Worm (Caenorhabditis elegans) whole organism, young adult: ENCODE results near the gene bbs-4.

Experiments
- B0336.3 ChIP-seq: fragments of 200-800 bp; sonication (Bioruptor generic); IDR thresholded peaks from 2 replicates; pipeline ENCODE4 v1.3.6; 2022; ENCODE audit warnings: missing genetic modification characterization, missing compliant biosample characterization
- C06A6.2 ChIP-seq: fragments of 200-800 bp; sonication (Bioruptor generic); conservative IDR thresholded peaks from 2 replicates; pipeline ENCODE4 v1.3.6; 2022; ENCODE audit warnings: missing genetic modification characterization, missing compliant biosample characterization
- F22D6.2 ChIP-seq: sonication (generic microtip); optimal IDR thresholded peaks from 2 replicates; lab custom pipeline; 2016; ENCODE audit warnings: mild to moderate bottlenecking, missing genetic modification characterization, missing compliant biosample characterization
- aptf-3 ChIP-seq: fragments of 200-800 bp; sonication (Bioruptor generic); IDR thresholded peaks from 2 replicates; pipeline ENCODE4 v1.3.6; 2022; ENCODE audit warnings: missing genetic modification characterization, missing compliant biosample characterization
- attf-5 ChIP-seq: fragments of 200-800 bp; sonication (Bioruptor generic); optimal IDR thresholded peaks from 2 replicates; lab custom pipeline; 2018; ENCODE audit warnings: mild to moderate bottlenecking, missing genetic modification characterization, missing compliant biosample characterization
- cebp-1 ChIP-seq, 2 experiments: fragments of 200-800 bp in 1 of 2; sonication (Bioruptor generic) in 1 of 2; sonication (generic microtip) in 1 of 2; IDR thresholded peaks in 1 of 2; optimal IDR thresholded peaks in 1 of 2; 2 replicates each; pipeline versions ENCODE4 v1.3.6 to Lab custom; 2017 to 2022; ENCODE audit warnings: missing compliant biosample characterization in 2 of 2, missing genetic modification characterization in 2 of 2, mild to moderate bottlenecking in 1 of 2, missing genetic modification reagents in 1 of 2, moderate library complexity in 1 of 2
- ceh-27 ChIP-seq: fragments of 200-800 bp; sonication (Bioruptor generic); optimal IDR thresholded peaks from 2 replicates; lab custom pipeline; 2018; ENCODE audit warnings: mild to moderate bottlenecking, missing genetic modification characterization, moderate library complexity, missing compliant biosample characterization
- ceh-91 ChIP-seq: fragments of 200-800 bp; sonication (Bioruptor generic); IDR thresholded peaks from 2 replicates; pipeline ENCODE4 v1.3.6; 2022; ENCODE audit warnings: missing genetic modification reagents, missing genetic modification characterization, missing compliant biosample characterization
- efl-1 ChIP-seq: fragments of 150-350 bp; optimal IDR thresholded peaks from 2 replicates; lab custom pipeline; 2014; ENCODE audit warnings: missing biosample characterization, missing genetic modification reagents, missing genetic modification characterization
- him-1 ChIP-seq: sonication (generic microtip); optimal IDR thresholded peaks from 2 replicates; lab custom pipeline; 2016; ENCODE audit warnings: missing genotype, missing genetic modification reagents, missing genetic modification characterization, missing compliant biosample characterization
- lag-1 ChIP-seq: fragments of 200-800 bp; sonication (Bioruptor generic); IDR thresholded peaks from 2 replicates; pipeline ENCODE4 v1.3.6; 2022; ENCODE audit warnings: missing genetic modification reagents, missing genetic modification characterization, missing compliant biosample characterization
- let-526 ChIP-seq: fragments of 200-800 bp; sonication (Bioruptor generic); IDR thresholded peaks from 2 replicates; pipeline ENCODE4 v1.3.6; 2022; ENCODE audit warnings: missing genetic modification reagents, missing genetic modification characterization, missing compliant biosample characterization
- let-607 ChIP-seq, 2 experiments: fragments of 200-800 bp in 1 of 2; sonication (Bioruptor generic) in 1 of 2; sonication (generic microtip) in 1 of 2; optimal IDR thresholded peaks; 2 replicates each; lab custom pipeline; 2016 to 2018; ENCODE audit warnings: mild to moderate bottlenecking in 2 of 2, missing compliant biosample characterization in 2 of 2, missing genetic modification characterization in 2 of 2, moderate library complexity in 2 of 2, missing genotype in 1 of 2
- lin-26 ChIP-seq: fragments of 200-800 bp; sonication (Bioruptor generic); IDR thresholded peaks from 2 replicates; pipeline ENCODE4 v1.3.6; 2022; ENCODE audit warnings: missing genetic modification reagents, missing genetic modification characterization, missing compliant biosample characterization
- lin-35 ChIP-seq, 3 experiments: fragments of 150-350 bp in 2 of 3; sonication (generic microtip) in 1 of 3; optimal IDR thresholded peaks; 2 replicates each; lab custom pipeline; 2014 to 2018; ENCODE audit warnings: missing biosample characterization in 3 of 3, missing genetic modification characterization in 3 of 3, missing genetic modification reagents in 3 of 3
- lin-40 ChIP-seq: sonication (generic microtip); optimal IDR thresholded peaks from 2 replicates; lab custom pipeline; 2016; ENCODE audit warnings: missing genetic modification characterization, mild to moderate bottlenecking, missing compliant biosample characterization, missing genotype, missing genetic modification reagents
- lin-54 ChIP-seq: fragments of 200-800 bp; sonication (Bioruptor generic); optimal IDR thresholded peaks from 2 replicates; lab custom pipeline; 2018; ENCODE audit warnings: mild to moderate bottlenecking, missing genetic modification characterization, missing compliant biosample characterization
- lsy-27 ChIP-seq: sonication (generic microtip); optimal IDR thresholded peaks from 2 replicates; lab custom pipeline; 2017; ENCODE audit warnings: missing genetic modification characterization, mild to moderate bottlenecking, missing compliant biosample characterization, antibody characterized with exemption, missing genotype, borderline replicate concordance; ENCODE audit not compliant: insufficient read depth
- madf-10 ChIP-seq: sonication (generic microtip); optimal IDR thresholded peaks from 2 replicates; lab custom pipeline; 2016; ENCODE audit warnings: mild to moderate bottlenecking, missing genetic modification characterization, missing compliant biosample characterization
- madf-3 ChIP-seq: fragments of 200-800 bp; sonication (Bioruptor generic); IDR thresholded peaks from 2 replicates; pipeline ENCODE4 v1.3.6; 2022; ENCODE audit warnings: missing genetic modification reagents, missing genetic modification characterization, missing compliant biosample characterization
- mcd-1 ChIP-seq: fragments of 200-800 bp; sonication (Bioruptor generic); IDR thresholded peaks from 2 replicates; pipeline ENCODE4 v1.3.6; 2022; ENCODE audit warnings: missing genetic modification reagents, missing genetic modification characterization, missing compliant biosample characterization
- mes-4 ChIP-seq: sonication (generic microtip); optimal IDR thresholded peaks from 2 replicates; lab custom pipeline; 2016; ENCODE audit warnings: missing genotype, missing genetic modification characterization, missing compliant biosample characterization
- nfya-1 ChIP-seq: sonication (generic microtip); optimal IDR thresholded peaks from 2 replicates; lab custom pipeline; 2017; ENCODE audit warnings: antibody characterized with exemption, missing compliant biosample characterization, missing genetic modification characterization, borderline replicate concordance; ENCODE audit not compliant: insufficient read depth
- nfya-2 ChIP-seq: fragments of 200-800 bp; sonication (Bioruptor generic); IDR thresholded peaks from 2 replicates; pipeline ENCODE4 v1.3.6; 2022; ENCODE audit warnings: missing genetic modification reagents, missing genetic modification characterization, missing compliant biosample characterization
- nfyb-1 ChIP-seq: fragments of 200-800 bp; sonication (Bioruptor generic); IDR thresholded peaks from 2 replicates; pipeline ENCODE4 v1.3.6; 2022; ENCODE audit warnings: missing genetic modification reagents, missing genetic modification characterization, missing compliant biosample characterization
- nhr-27 ChIP-seq: fragments of 200-800 bp; sonication (Bioruptor generic); optimal IDR thresholded peaks from 2 replicates; lab custom pipeline; 2018; ENCODE audit warnings: mild to moderate bottlenecking, missing genetic modification characterization, moderate library complexity, missing compliant biosample characterization
- rcor-1 ChIP-seq: fragments of 200-800 bp; sonication (Bioruptor generic); IDR thresholded peaks from 2 replicates; pipeline ENCODE4 v1.3.6; 2022; ENCODE audit warnings: missing genetic modification reagents, missing genetic modification characterization, missing compliant biosample characterization
- rec-8 ChIP-seq, 2 experiments: sonication (generic microtip); optimal IDR thresholded peaks; 2 replicates each; lab custom pipeline; 2016; ENCODE audit warnings: mild to moderate bottlenecking in 2 of 2, missing genetic modification characterization in 2 of 2, missing genetic modification reagents in 2 of 2, missing genotype in 2 of 2, missing biosample characterization in 1 of 2, missing compliant biosample characterization in 1 of 2, moderate library complexity in 1 of 2
- sdz-38 ChIP-seq: sonication (generic microtip); optimal IDR thresholded peaks from 2 replicates; lab custom pipeline; 2016; ENCODE audit warnings: missing genotype, missing genetic modification characterization, missing compliant biosample characterization
- snpc-1.1 ChIP-seq: sonication (generic microtip); optimal IDR thresholded peaks from 2 replicates; lab custom pipeline; 2017; ENCODE audit warnings: missing genetic modification characterization, mild to moderate bottlenecking, missing compliant biosample characterization, antibody characterized with exemption, moderate library complexity, missing genotype, missing genetic modification reagents; ENCODE audit not compliant: insufficient read depth
- snpc-1.3 ChIP-seq: sonication (generic microtip); optimal IDR thresholded peaks from 2 replicates; lab custom pipeline; 2017; ENCODE audit warnings: missing genetic modification characterization, mild to moderate bottlenecking, missing compliant biosample characterization, antibody characterized with exemption, moderate library complexity, missing genotype, missing genetic modification reagents; ENCODE audit not compliant: insufficient read depth
- snpc-3.4 ChIP-seq: sonication (generic microtip); optimal IDR thresholded peaks from 2 replicates; lab custom pipeline; 2017; ENCODE audit warnings: missing genetic modification characterization, mild to moderate bottlenecking, missing compliant biosample characterization, antibody characterized with exemption, moderate library complexity, missing genotype, missing genetic modification reagents
- unc-130 ChIP-seq: sonication (generic microtip); optimal IDR thresholded peaks from 2 replicates; lab custom pipeline; 2016; ENCODE audit warnings: missing genetic modification reagents, missing genetic modification characterization, missing compliant biosample characterization
- zim-3 ChIP-seq: sonication (generic microtip); optimal IDR thresholded peaks from 2 replicates; lab custom pipeline; 2017; ENCODE audit warnings: mild to moderate bottlenecking, missing genetic modification characterization, moderate library complexity, missing compliant biosample characterization
- ztf-25 ChIP-seq: fragments of 200-800 bp; sonication (Bioruptor generic); IDR thresholded peaks from 2 replicates; pipeline ENCODE4 v1.3.6; 2022; ENCODE audit warnings: missing genetic modification reagents, missing genetic modification characterization, missing compliant biosample characterization

bbs-4 gene

DNA sequence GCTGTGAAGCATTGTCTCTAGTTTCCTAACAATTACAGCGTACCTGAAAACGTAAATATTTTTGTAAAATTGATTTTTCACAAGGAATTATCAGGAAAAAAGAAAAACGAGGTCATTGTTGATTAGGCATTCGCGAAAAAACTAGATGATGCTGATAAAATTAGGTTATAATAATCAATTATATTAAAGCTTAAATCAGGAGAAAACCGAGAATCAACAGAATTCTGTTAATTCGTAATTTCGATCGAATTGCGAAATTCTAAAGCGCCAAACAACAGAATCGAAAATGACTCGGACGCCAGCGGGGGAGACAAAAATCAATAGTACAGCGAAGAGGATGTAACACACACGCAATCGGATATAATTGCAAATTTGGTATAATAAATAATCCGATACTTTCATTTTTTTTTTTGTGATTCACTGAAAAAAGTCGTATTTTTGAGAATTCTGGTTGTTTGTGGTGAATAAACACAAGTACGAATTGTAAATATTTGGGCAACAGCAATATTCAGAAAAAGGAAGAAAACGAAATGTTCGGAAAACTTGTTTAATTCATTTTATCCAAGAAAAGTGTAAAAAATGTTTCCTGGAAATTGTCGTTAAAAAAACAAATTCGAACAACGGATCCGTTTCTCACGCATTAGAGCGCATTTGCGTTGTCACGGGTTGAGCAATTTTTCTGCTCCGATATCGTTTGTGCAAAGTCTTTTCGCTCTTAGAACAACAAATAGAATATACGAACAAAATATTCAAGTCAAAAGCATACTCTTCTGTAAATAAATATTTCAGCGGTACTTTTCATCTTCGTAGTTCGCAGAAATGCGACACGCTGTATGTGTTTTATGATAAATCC lies 31.7 kb downstream of the bbs-4 start, which contains the start of gene ced-7:
TSS of gene ced-7 (minus strand) at position 51 of the 853 bp plus-strand sequence.
- TF ChIP-seq snpc-1.3 (tag; lab: Kevin White, UChicago) (no peak), attf-5 (peak; percentile 18), cebp-1 (GFP tag; IDR thresholded peaks at IDR 0.05; lab: Robert Waterston, UW) (no peak), cebp-1 (tag; optimal IDR thresholded peaks at IDR 0.05; lab: Kevin White, UChicago) (peak; percentile 82)
- TF ChIP-seq, all 124 proteins: peak for 2

- TF ChIP-seq ztf-25 (GFP tag; lab: Robert Waterston, UW), result no peak
- no peak for TF ChIP-seq unc-130 (GFP tag; lab: Kevin White, UChicago)
- TF ChIP-seq mes-4 (tag; lab: Kevin White, UChicago), result no peak
- peak; percentile 98 for TF ChIP-seq nfya-2 (GFP tag; lab: Robert Waterston, UW)
- TF ChIP-seq nfya-1 (tag; lab: Kevin White, UChicago), result no peak
- TF ChIP-seq let-526, result no peak
- no peak for TF ChIP-seq zim-3 (tag; lab: Kevin White, UChicago)
- TF ChIP-seq lin-40, result no peak
- no peak for TF ChIP-seq sdz-38 (tag; lab: Kevin White, UChicago)
- peak; percentile 73 to 95 for TF ChIP-seq let-607 (tag; optimal IDR thresholded peaks at IDR 0.05; lab: Kevin White, UChicago)
- TF ChIP-seq mcd-1, result 0 out of 2 replicates have a peak, but pooled peaks have one; percentile 12
- TF ChIP-seq madf-3 (GFP tag; lab: Robert Waterston, UW), result no peak
- TF ChIP-seq nfyb-1 (GFP tag; lab: Robert Waterston, UW), result peak; percentile 99
- peak; percentile 50 for TF ChIP-seq efl-1 (GFP tag; lab: Kevin White, UChicago)
- TF ChIP-seq snpc-3.4 (tag; lab: Kevin White, UChicago), result no peak
- TF ChIP-seq rcor-1 (GFP tag; lab: Robert Waterston, UW), result no peak
- TF ChIP-seq lin-35 (GFP tag; optimal IDR thresholded peaks at IDR 0.05; lab: Kevin White, UChicago), result peak in 1 of 3 experiments; percentile 26
- TF ChIP-seq aptf-3 (GFP tag; lab: Robert Waterston, UW), result no peak
- no peak for TF ChIP-seq lag-1 (GFP tag; lab: Robert Waterston, UW)
- no peak for TF ChIP-seq snpc-1.1
- TF ChIP-seq madf-10 (tag; lab: Kevin White, UChicago), result no peak
- TF ChIP-seq lin-26, result no peak
- peak; percentile 28 for TF ChIP-seq lin-54 (GFP tag; lab: Kevin White, UChicago)
- TF ChIP-seq ceh-91 (GFP tag; lab: Robert Waterston, UW), result no peak
- TF ChIP-seq F22D6.2, result no peak
- no peak for TF ChIP-seq lsy-27 (tag; lab: Kevin White, UChicago)
Measured at ce11 chrIII:9570869-9571268, 41.1 kb downstream of the bbs-4 start.

DNA sequence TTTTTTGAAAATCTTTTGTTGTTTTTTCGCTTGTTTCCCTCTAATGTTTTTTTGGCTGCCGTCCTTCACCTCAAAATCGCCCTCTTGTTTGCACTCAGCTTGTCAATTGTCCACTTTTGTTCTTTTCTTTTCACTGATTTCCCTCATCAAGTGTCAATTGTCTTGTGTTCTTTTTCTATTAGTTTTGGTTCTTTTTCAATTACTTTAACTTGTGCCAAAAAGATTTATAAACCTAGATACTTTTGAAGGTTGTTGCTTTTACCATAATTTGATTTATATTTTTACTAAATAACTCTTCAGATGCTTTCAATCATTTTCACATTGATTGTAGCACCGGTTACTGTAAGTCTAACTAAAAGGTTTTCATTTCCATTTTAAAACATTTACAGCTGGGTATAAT lies 43.5 kb downstream of the bbs-4 start, which contains the start of gene C48B4.13:
TSS of gene C48B4.13 (plus strand) at position 301 of the 400 bp plus-strand sequence.
- TF ChIP-seq C06A6.2 (no peak), rec-8 (tag; optimal IDR thresholded peaks at IDR 0.05; lab: Kevin White, UChicago) (no peak), sdz-38 (tag; lab: Kevin White, UChicago) (no peak), ceh-27 (GFP tag; lab: Kevin White, UChicago) (no peak), snpc-1.3 (tag; lab: Kevin White, UChicago) (no peak), him-1 (no peak), nhr-27 (tag; lab: Kevin White, UChicago) (no peak), B0336.3 (GFP tag; lab: Robert Waterston, UW) (no peak)
